Worm (Caenorhabditis elegans): ENCODE data around the gene srxa-19.

DNA sequence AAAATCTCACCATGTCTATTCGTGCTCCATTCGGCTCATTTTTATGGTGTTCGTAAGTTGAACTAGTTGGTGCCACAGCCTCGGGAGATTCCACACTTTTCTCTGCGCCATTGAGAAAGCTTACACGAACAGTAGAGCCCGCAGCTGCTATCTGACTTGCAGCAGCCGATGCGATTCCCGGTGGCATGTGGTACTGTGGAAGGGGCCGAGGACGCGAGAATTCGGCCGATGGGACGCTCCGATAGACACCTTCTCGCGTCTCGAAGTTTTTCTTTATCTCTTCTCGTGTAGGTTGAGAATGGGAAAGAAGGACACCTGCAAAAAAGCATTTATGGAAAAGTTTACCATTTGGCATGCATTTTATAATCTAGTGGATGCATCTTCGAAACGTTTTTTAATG lies 10.7 kb upstream of the srxa-19 start:
- TF ChIP-seq R02D3.7 (tag; optimal IDR thresholded peaks at IDR 0.05): no peak
- TF ChIP-seq jun-1 (tag; optimal IDR thresholded peaks at IDR 0.05): no peak
- TF ChIP-seq nhr-28 (tag; optimal IDR thresholded peaks at IDR 0.05): no peak
- no peak for TF ChIP-seq nhr-77 (tag; optimal IDR thresholded peaks at IDR 0.05)
- no peak for TF ChIP-seq nhr-10 (tag; optimal IDR thresholded peaks at IDR 0.05)
- no peak for TF ChIP-seq snpc-4 (tag; optimal IDR thresholded peaks at IDR 0.05)
- TF ChIP-seq daf-19 (GFP tag; conservative IDR thresholded peaks at IDR 0.05): no peak
- TF ChIP-seq lin-1 (GFP tag; IDR thresholded peaks at IDR 0.05): no peak
- no peak for TF ChIP-seq zfp-2 (tag; optimal IDR thresholded peaks at IDR 0.05)
- no peak for TF ChIP-seq attf-4 (tag; optimal IDR thresholded peaks at IDR 0.05)
